Fruit fly (Drosophila melanogaster) whole organism, embryonic: ENCODE results near the gene Spc25.

ENCODE experiments used
- Asciz ChIP-seq: fragments of 200-800 bp; sonication (Bioruptor generic); optimal IDR thresholded peaks from 2 replicates; lab custom pipeline; 2017; ENCODE audit warnings: missing biosample characterization, mild to moderate bottlenecking, missing genetic modification characterization, missing genetic modification reagents
- BEAF-32 ChIP-seq: fragments of 200-800 bp; sonication (Bioruptor generic); optimal IDR thresholded peaks from 3 replicates; lab custom pipeline; 2017; ENCODE audit warnings: missing biosample characterization, missing genetic modification characterization, mild to moderate bottlenecking, moderate library complexity, missing genetic modification reagents
- Bgb ChIP-seq: fragments of 200-800 bp; sonication (Bioruptor generic); IDR thresholded peaks from 2 replicates; pipeline ENCODE4 v1.3.6; 2022; ENCODE audit warnings: missing biosample characterization, missing genetic modification characterization; ENCODE audit not compliant: partially characterized antibody
- CG12659 ChIP-seq: fragments of 200-800 bp; sonication (Bioruptor generic); optimal IDR thresholded peaks from 3 replicates; lab custom pipeline; 2017; ENCODE audit warnings: mild to moderate bottlenecking, missing biosample characterization, missing genetic modification reagents, missing genetic modification characterization
- CG13287 ChIP-seq: fragments of 200-800 bp; sonication (Bioruptor generic); IDR thresholded peaks from 2 replicates; pipeline ENCODE4 v1.3.6; 2022; ENCODE audit warnings: missing biosample characterization, missing genetic modification characterization; ENCODE audit not compliant: partially characterized antibody
- CG14710 ChIP-seq: fragments of 200-800 bp; sonication (Bioruptor generic); optimal IDR thresholded peaks from 3 replicates; lab custom pipeline; 2019; ENCODE audit warnings: missing biosample characterization, mild to moderate bottlenecking, missing genetic modification characterization, moderate library complexity
- CG14860 ChIP-seq: fragments of 200-800 bp; sonication (Bioruptor generic); IDR thresholded peaks from 3 replicates; pipeline ENCODE4 v1.3.6; 2022; ENCODE audit warnings: missing biosample characterization, missing genetic modification characterization; ENCODE audit not compliant: partially characterized antibody
- CG16813 ChIP-seq: fragments of 200-800 bp; sonication (Bioruptor generic); IDR thresholded peaks from 3 replicates; pipeline ENCODE4 v1.3.6; 2022; ENCODE audit warnings: missing biosample characterization, missing genetic modification characterization; ENCODE audit not compliant: partially characterized antibody
- CG17385 ChIP-seq: fragments of 200-800 bp; sonication (Bioruptor generic); optimal IDR thresholded peaks from 3 replicates; lab custom pipeline; 2018; ENCODE audit warnings: missing biosample characterization, mild to moderate bottlenecking, missing genetic modification characterization
- CG2129 ChIP-seq: fragments of 200-800 bp; sonication (Bioruptor generic); IDR thresholded peaks from 2 replicates; pipeline ENCODE4 v1.3.6; 2022; ENCODE audit warnings: missing biosample characterization, missing genetic modification characterization; ENCODE audit not compliant: partially characterized antibody
- CG32532 ChIP-seq: fragments of 200-800 bp; sonication (Bioruptor generic); IDR thresholded peaks from 2 replicates; pipeline ENCODE4 v1.3.6; 2022; ENCODE audit warnings: missing biosample characterization, missing genetic modification characterization
- CG4617 ChIP-seq: fragments of 200-800 bp; sonication (Bioruptor generic); optimal IDR thresholded peaks from 3 replicates; lab custom pipeline; 2016; ENCODE audit warnings: missing biosample characterization, missing genetic modification characterization, borderline replicate concordance
- CG4730 ChIP-seq: fragments of 200-800 bp; sonication (Bioruptor generic); IDR thresholded peaks from 2 replicates; pipeline ENCODE4 v1.3.6; 2022; ENCODE audit warnings: missing biosample characterization, missing genetic modification characterization
- CG6791 ChIP-seq: fragments of 200-800 bp; sonication (Bioruptor generic); IDR thresholded peaks from 3 replicates; pipeline ENCODE4 v1.3.6; 2022; ENCODE audit warnings: missing biosample characterization, missing genetic modification characterization; ENCODE audit not compliant: partially characterized antibody
- CG7963 ChIP-seq: fragments of 200-800 bp; sonication (Bioruptor generic); IDR thresholded peaks from 3 replicates; pipeline ENCODE4 v1.3.6; 2022; ENCODE audit warnings: missing biosample characterization, missing genetic modification characterization; ENCODE audit not compliant: partially characterized antibody
- CG9437 ChIP-seq: fragments of 200-800 bp; sonication (Bioruptor generic); optimal IDR thresholded peaks from 2 replicates; lab custom pipeline; 2018; ENCODE audit warnings: missing biosample characterization, mild to moderate bottlenecking, missing genetic modification characterization
- CG9609 ChIP-seq: fragments of 200-800 bp; sonication (Bioruptor generic); optimal IDR thresholded peaks from 3 replicates; lab custom pipeline; 2016; ENCODE audit warnings: missing biosample characterization, missing genetic modification characterization
- CHES-1-like ChIP-seq: fragments of 200-800 bp; sonication (Bioruptor generic); optimal IDR thresholded peaks from 2 replicates; lab custom pipeline; 2016; ENCODE audit warnings: missing biosample characterization, missing genetic modification characterization
- Dref ChIP-seq: fragments of 200-800 bp; sonication (Bioruptor generic); IDR thresholded peaks from 2 replicates; pipeline ENCODE4 v1.3.6; 2022; ENCODE audit warnings: missing biosample characterization, missing genetic modification characterization
- E2f2 ChIP-seq: fragments of 200-800 bp; sonication (Bioruptor generic); IDR thresholded peaks from 2 replicates; pipeline ENCODE4 v1.3.6; 2022; ENCODE audit warnings: missing biosample characterization, missing genetic modification characterization
- MBD-R2 ChIP-seq: fragments of 200-800 bp; sonication (Bioruptor generic); IDR thresholded peaks from 2 replicates; pipeline ENCODE4 v1.3.6; 2022; ENCODE audit warnings: missing biosample characterization, missing genetic modification characterization
- MESR4 ChIP-seq: fragments of 200-800 bp; sonication (Bioruptor generic); optimal IDR thresholded peaks from 2 replicates; lab custom pipeline; 2018; ENCODE audit warnings: missing biosample characterization, mild to moderate bottlenecking, missing genetic modification characterization, moderate library complexity
- Med ChIP-seq: fragments of 200-800 bp; sonication (Bioruptor generic); peaks from one replicate; lab custom pipeline; 2016; ENCODE audit warnings: missing biosample characterization, missing genetic modification characterization, mild to moderate bottlenecking, inconsistent platforms, moderate library complexity
- Myb ChIP-seq: fragments of 200-800 bp; sonication (Bioruptor generic); optimal IDR thresholded peaks from 2 replicates; lab custom pipeline; 2016; ENCODE audit warnings: missing biosample characterization, missing genetic modification characterization
- Opbp ChIP-seq: fragments of 200-800 bp; sonication (Bioruptor generic); IDR thresholded peaks from 3 replicates; pipeline ENCODE4 v1.3.6; 2022; ENCODE audit warnings: missing biosample characterization, missing genetic modification characterization; ENCODE audit not compliant: partially characterized antibody
- Pdp1 ChIP-seq, 2 experiments: fragments of 200-800 bp; sonication (Bioruptor generic); optimal IDR thresholded peaks; 3 replicates each; lab custom pipeline; 2016; ENCODE audit warnings: missing biosample characterization in 2 of 2, missing genetic modification characterization in 2 of 2, mild to moderate bottlenecking in 1 of 2, moderate library complexity in 1 of 2
- Ptx1 ChIP-seq: fragments of 200-800 bp; sonication (Bioruptor generic); IDR thresholded peaks from 2 replicates; pipeline ENCODE4 v1.3.6; 2022; ENCODE audit warnings: missing biosample characterization, missing genetic modification characterization
- Sin3A ChIP-seq: fragments of >200 bp; optimal IDR thresholded peaks from 2 replicates; lab custom pipeline; 2018
- YL-1 ChIP-seq: fragments of 200-800 bp; sonication (Bioruptor generic); optimal IDR thresholded peaks from 3 replicates; lab custom pipeline; 2017; ENCODE audit warnings: missing biosample characterization, mild to moderate bottlenecking, missing genetic modification characterization
- amos ChIP-seq: fragments of 200-800 bp; sonication (Bioruptor generic); IDR thresholded peaks from 2 replicates; pipeline ENCODE4 v1.3.6; 2022; ENCODE audit warnings: missing biosample characterization, missing genetic modification characterization; ENCODE audit not compliant: partially characterized antibody
- ato ChIP-seq: fragments of 200-800 bp; sonication (Bioruptor generic); IDR thresholded peaks from 2 replicates; pipeline ENCODE4 v1.3.6; 2022; ENCODE audit warnings: missing biosample characterization, missing genetic modification characterization; ENCODE audit not compliant: partially characterized antibody
- bbx ChIP-seq: fragments of 200-800 bp; sonication (Bioruptor generic); IDR thresholded peaks from 2 replicates; pipeline ENCODE4 v1.3.6; 2022; ENCODE audit warnings: missing biosample characterization, missing genetic modification characterization; ENCODE audit not compliant: partially characterized antibody
- chn ChIP-seq: fragments of 200-800 bp; sonication (Bioruptor generic); optimal IDR thresholded peaks from 2 replicates; lab custom pipeline; 2016; ENCODE audit warnings: missing biosample characterization, missing genetic modification characterization
- ewg ChIP-seq: fragments of 200-800 bp; sonication (Bioruptor generic); optimal IDR thresholded peaks from 3 replicates; lab custom pipeline; 2017; ENCODE audit warnings: mild to moderate bottlenecking, missing biosample characterization, missing genetic modification reagents, missing genetic modification characterization
- gcm2 ChIP-seq: fragments of 200-800 bp; sonication (Bioruptor generic); optimal IDR thresholded peaks from 2 replicates; lab custom pipeline; 2016; ENCODE audit warnings: missing biosample characterization, missing genetic modification characterization
- gfzf ChIP-seq: fragments of 200-800 bp; sonication (Bioruptor generic); optimal IDR thresholded peaks from 2 replicates; lab custom pipeline; 2016; ENCODE audit warnings: missing biosample characterization, mild to moderate bottlenecking, missing genetic modification characterization, moderate library complexity
- hb ChIP-seq: fragments of 200-800 bp; sonication (Bioruptor generic); IDR thresholded peaks from 3 replicates; pipeline ENCODE4 v1.3.6; 2022; ENCODE audit warnings: missing biosample characterization, missing genetic modification characterization; ENCODE audit not compliant: partially characterized antibody
- hbn ChIP-seq: fragments of 200-800 bp; sonication (Bioruptor generic); IDR thresholded peaks from 2 replicates; pipeline ENCODE4 v1.3.6; 2022; ENCODE audit warnings: missing biosample characterization, missing genetic modification characterization; ENCODE audit not compliant: partially characterized antibody
- hth ChIP-seq: fragments of >200 bp; optimal IDR thresholded peaks from 2 replicates; lab custom pipeline; 2017; ENCODE audit warnings: inconsistent platforms
- knrl ChIP-seq: fragments of 200-800 bp; sonication (Bioruptor generic); IDR thresholded peaks from 3 replicates; pipeline ENCODE4 v1.3.6; 2022; ENCODE audit warnings: missing biosample characterization, missing genetic modification characterization; ENCODE audit not compliant: partially characterized antibody
- mld ChIP-seq: fragments of 200-800 bp; sonication (Bioruptor generic); IDR thresholded peaks from 3 replicates; pipeline ENCODE4 v1.3.6; 2022; ENCODE audit warnings: missing biosample characterization, missing genetic modification characterization; ENCODE audit not compliant: partially characterized antibody
- nerfin-2 ChIP-seq: fragments of 200-800 bp; sonication (Bioruptor generic); IDR thresholded peaks from 2 replicates; pipeline ENCODE4 v1.3.6; 2022; ENCODE audit warnings: missing biosample characterization, missing genetic modification characterization; ENCODE audit not compliant: partially characterized antibody
- row ChIP-seq: fragments of 200-800 bp; sonication (Bioruptor generic); IDR thresholded peaks from 3 replicates; pipeline ENCODE4 v1.3.6; 2022; ENCODE audit warnings: missing biosample characterization, missing genetic modification characterization
- sd ChIP-seq: fragments of 200-800 bp; sonication (Bioruptor generic); optimal IDR thresholded peaks from 3 replicates; lab custom pipeline; 2018; ENCODE audit warnings: missing biosample characterization, mild to moderate bottlenecking, missing genetic modification characterization, moderate library complexity
- stwl ChIP-seq: fragments of 200-800 bp; sonication (Bioruptor generic); optimal IDR thresholded peaks from 3 replicates; lab custom pipeline; 2018; ENCODE audit warnings: missing biosample characterization, mild to moderate bottlenecking, missing genetic modification characterization, moderate library complexity
- trem ChIP-seq: fragments of 200-800 bp; optimal IDR thresholded peaks from 3 replicates; lab custom pipeline; 2019; ENCODE audit warnings: missing biosample characterization, mild to moderate bottlenecking, missing genetic modification characterization, moderate library complexity
- ttk ChIP-seq: fragments of 200-800 bp; sonication (Bioruptor generic); IDR thresholded peaks from 2 replicates; pipeline ENCODE4 v2.1.2; 2022; ENCODE audit warnings: missing biosample characterization, missing genetic modification characterization
- yki ChIP-seq: fragments of >200 bp; optimal IDR thresholded peaks from 3 replicates; lab custom pipeline; 2018
- z ChIP-seq: fragments of 200-800 bp; sonication (Bioruptor generic); IDR thresholded peaks from 3 replicates; pipeline ENCODE4 v1.3.6; 2022; ENCODE audit warnings: missing biosample characterization, missing genetic modification characterization

Spc25 gene

DNA sequence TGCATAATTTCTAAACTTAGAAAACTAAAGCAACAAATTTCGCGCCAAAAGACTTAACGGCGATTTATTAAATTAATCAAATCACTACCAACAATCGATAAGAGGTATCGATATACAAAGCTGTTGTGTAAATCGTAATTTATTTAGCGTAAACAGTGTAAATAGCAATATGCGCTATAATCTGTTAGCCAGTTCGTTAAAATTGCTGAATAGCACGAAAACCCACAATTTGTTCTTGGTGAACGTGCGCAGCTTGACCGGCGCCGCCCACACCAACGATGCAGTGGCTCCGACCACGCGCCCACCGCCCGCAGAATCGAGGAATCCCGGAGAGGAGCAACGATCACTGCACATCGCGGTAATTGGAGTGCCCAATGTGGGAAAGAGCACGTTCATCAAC, 34.0 kb downstream of the Spc25 start, which contains the start of gene CG7488 (continued):
- TF ChIP-seq trem (tag; lab: Kevin White, UChicago) (peak; percentile 59), ewg (GFP tag; lab: Kevin White, UChicago) (no peak), knrl (peak; percentile 60; the same call in 2 of the 3 replicates), Med (GFP tag; lab: Kevin White, UChicago) (peak; percentile 57), Opbp (peak; percentile 78; the same call in 2 of the 3 replicates), ttk (no peak), hb (peak; percentile 75; the same call in 1 of the 3 replicates), hth (no peak), CG13287 (GFP tag; lab: Robert Waterston, UW) (peak; percentile 92), CG4730 (GFP tag; lab: Robert Waterston, UW) (no peak), CHES-1-like (GFP tag; lab: Kevin White, UChicago) (no peak), CG6791 (peak; percentile 89), CG2129 (GFP tag; lab: Robert Waterston, UW) (peak; percentile 66), CG7963 (GFP tag; lab: Robert Waterston, UW) (peak; percentile 70; the same call in 2 of the 3 replicates), E2f2 (GFP tag; lab: Robert Waterston, UW) (peak; percentile 91), ato (GFP tag; lab: Robert Waterston, UW) (peak; percentile 61; the same call in 1 of the 2 replicates), CG17385 (GFP tag; lab: Kevin White, UChicago) (no peak), nerfin-2 (GFP tag; lab: Robert Waterston, UW) (peak; percentile 81; the same call in 1 of the 2 replicates), MESR4 (peak; percentile 68), stwl (peak; percentile 26), chn (GFP tag; lab: Kevin White, UChicago) (no peak), row (GFP tag; lab: Robert Waterston, UW) (no peak), CG16813 (GFP tag; lab: Robert Waterston, UW) (peak; percentile 70), sd (no peak), hbn (GFP tag; lab: Robert Waterston, UW) (peak; percentile 84), MBD-R2 (GFP tag; lab: Robert Waterston, UW) (peak; percentile 62), bbx (peak; percentile 87), YL-1 (peak; percentile 54), Bgb (GFP tag; lab: Robert Waterston, UW) (peak; percentile 85), CG14710 (tag; lab: Kevin White, UChicago) (peak; percentile 26), gcm2 (GFP tag; lab: Kevin White, UChicago) (no peak), yki (lab: Kevin White, UChicago) (no peak), CG4617 (GFP tag; lab: Kevin White, UChicago) (peak; percentile 30), Dref (GFP tag; lab: Robert Waterston, UW) (peak; percentile 80), Myb (GFP tag; lab: Kevin White, UChicago) (peak; percentile 13), BEAF-32 (GFP tag; lab: Kevin White, UChicago) (peak; percentile 71), CG32532 (no peak), mld (peak; percentile 83; the same call in 2 of the 3 replicates), Asciz (GFP tag; lab: Kevin White, UChicago) (no peak), Sin3A (lab: Kevin White, UChicago) (peak; percentile 2), Ptx1 (GFP tag; lab: Robert Waterston, UW) (no peak), amos (GFP tag; lab: Robert Waterston, UW) (peak; percentile 72; the same call in 1 of the 2 replicates), z (no peak), CG12659 (peak; percentile 17), CG9437 (GFP tag; lab: Kevin White, UChicago) (peak; percentile 25), Pdp1 (GFP tag; optimal IDR thresholded peaks at IDR 0.05; lab: Kevin White, UChicago) (peak in 1 of 2 experiments; percentile 86), CG9609 (GFP tag; lab: Kevin White, UChicago) (no peak), gfzf (peak; percentile 13), CG14860 (GFP tag; lab: Robert Waterston, UW) (peak; percentile 77)
